Fruit fly (Drosophila melanogaster) whole organism, embryonic: Measurements from ENCODE around the gene puc.

Experiments
- BtbVII ChIP-seq: fragments of 200-800 bp; sonication (Bioruptor generic); optimal IDR thresholded peaks from 3 replicates; lab custom pipeline; 2017; ENCODE audit warnings: missing biosample characterization, mild to moderate bottlenecking, missing genetic modification characterization
- CG10267 ChIP-seq: fragments of 200-800 bp; sonication (Bioruptor generic); optimal IDR thresholded peaks from 2 replicates; lab custom pipeline; 2018; ENCODE audit warnings: missing biosample characterization, mild to moderate bottlenecking, missing genetic modification characterization, moderate library complexity
- CG10543 ChIP-seq: fragments of 200-800 bp; sonication (Bioruptor generic); optimal IDR thresholded peaks from 3 replicates; lab custom pipeline; 2017; ENCODE audit warnings: missing biosample characterization, mild to moderate bottlenecking, missing genetic modification characterization, moderate library complexity
- CG10654 ChIP-seq: fragments of 200-800 bp; sonication (Bioruptor generic); optimal IDR thresholded peaks from 2 replicates; lab custom pipeline; 2016; ENCODE audit warnings: missing biosample characterization, missing genetic modification characterization
- CG10959 ChIP-seq: fragments of 200-800 bp; sonication (Bioruptor generic); IDR thresholded peaks from 2 replicates; pipeline ENCODE4 v1.3.6; 2022; ENCODE audit warnings: missing biosample characterization, missing genetic modification characterization
- CG12219 ChIP-seq: fragments of 200-800 bp; sonication (Bioruptor generic); optimal IDR thresholded peaks from 3 replicates; lab custom pipeline; 2018; ENCODE audit warnings: missing biosample characterization, mild to moderate bottlenecking, missing genetic modification characterization
- CG13424 ChIP-seq: fragments of 200-800 bp; sonication (Bioruptor generic); optimal IDR thresholded peaks from 2 replicates; lab custom pipeline; 2019; ENCODE audit warnings: missing biosample characterization, mild to moderate bottlenecking, missing genetic modification characterization, moderate library complexity
- CG14860 ChIP-seq: fragments of 200-800 bp; sonication (Bioruptor generic); IDR thresholded peaks from 3 replicates; pipeline ENCODE4 v1.3.6; 2022; ENCODE audit warnings: missing biosample characterization, missing genetic modification characterization; ENCODE audit not compliant: partially characterized antibody
- CG1529 ChIP-seq: fragments of 200-800 bp; sonication (Bioruptor generic); optimal IDR thresholded peaks from 3 replicates; lab custom pipeline; 2018; ENCODE audit warnings: missing biosample characterization, missing genetic modification characterization
- CG17328 ChIP-seq: fragments of 200-800 bp; sonication (Bioruptor generic); IDR thresholded peaks from 2 replicates; pipeline ENCODE4 v1.3.6; 2022; ENCODE audit warnings: missing biosample characterization, missing genetic modification characterization
- CG17829 ChIP-seq: fragments of 200-800 bp; optimal IDR thresholded peaks from 2 replicates; lab custom pipeline; 2019; ENCODE audit warnings: missing biosample characterization, mild to moderate bottlenecking, missing genetic modification characterization, moderate library complexity
- CG32532 ChIP-seq: fragments of 200-800 bp; sonication (Bioruptor generic); IDR thresholded peaks from 2 replicates; pipeline ENCODE4 v1.3.6; 2022; ENCODE audit warnings: missing biosample characterization, missing genetic modification characterization
- CG3407 ChIP-seq: fragments of 200-800 bp; sonication (Bioruptor generic); optimal IDR thresholded peaks from 2 replicates; lab custom pipeline; 2018; ENCODE audit warnings: missing biosample characterization, mild to moderate bottlenecking, missing genetic modification characterization
- CG4404 ChIP-seq: fragments of 200-800 bp; sonication (Bioruptor generic); IDR thresholded peaks from 2 replicates; pipeline ENCODE4 v1.3.6; 2022; ENCODE audit warnings: missing biosample characterization, missing genetic modification characterization
- CG4820 ChIP-seq: fragments of 200-800 bp; sonication (Bioruptor generic); optimal IDR thresholded peaks from 3 replicates; lab custom pipeline; 2016; ENCODE audit warnings: missing biosample characterization, missing genetic modification characterization
- CG7786 ChIP-seq: fragments of 200-800 bp; sonication (Bioruptor generic); optimal IDR thresholded peaks from 2 replicates; lab custom pipeline; 2016; ENCODE audit warnings: missing biosample characterization, missing genetic modification characterization
- CG8765 ChIP-seq: fragments of 200-800 bp; sonication (Bioruptor generic); IDR thresholded peaks from 2 replicates; pipeline ENCODE4 v1.3.6; 2022; ENCODE audit warnings: missing biosample characterization, missing genetic modification characterization
- Deaf1 ChIP-seq: fragments of 200-800 bp; optimal IDR thresholded peaks from 3 replicates; lab custom pipeline; 2019; ENCODE audit warnings: missing biosample characterization, mild to moderate bottlenecking, missing genetic modification characterization, moderate library complexity
- Fer2 ChIP-seq: fragments of 200-800 bp; sonication (Bioruptor generic); optimal IDR thresholded peaks from 2 replicates; lab custom pipeline; 2018; ENCODE audit warnings: missing biosample characterization, mild to moderate bottlenecking, missing genetic modification characterization, moderate library complexity
- Hr3 ChIP-seq: fragments of 200-800 bp; sonication (Bioruptor generic); optimal IDR thresholded peaks from 3 replicates; lab custom pipeline; 2016; ENCODE audit warnings: missing biosample characterization, missing genetic modification characterization
- MBD-R2 ChIP-seq: fragments of 200-800 bp; sonication (Bioruptor generic); IDR thresholded peaks from 2 replicates; pipeline ENCODE4 v1.3.6; 2022; ENCODE audit warnings: missing biosample characterization, missing genetic modification characterization
- Mad ChIP-seq: fragments of 200-800 bp; sonication (Bioruptor generic); optimal IDR thresholded peaks from 2 replicates; lab custom pipeline; 2016; ENCODE audit warnings: missing biosample characterization, missing genetic modification characterization
- NC2β ChIP-seq: fragments of 200-800 bp; sonication (Bioruptor generic); optimal IDR thresholded peaks from 2 replicates; lab custom pipeline; 2016; ENCODE audit warnings: missing biosample characterization, missing genetic modification characterization
- NK7.1 ChIP-seq: fragments of 200-800 bp; sonication (Bioruptor generic); optimal IDR thresholded peaks from 3 replicates; lab custom pipeline; 2016; ENCODE audit warnings: missing biosample characterization, missing genetic modification characterization
- Oaz ChIP-seq: fragments of 200-800 bp; sonication (Bioruptor generic); IDR thresholded peaks from 2 replicates; pipeline ENCODE4 v1.3.6; 2022; ENCODE audit warnings: missing biosample characterization, missing genetic modification characterization
- Poxn ChIP-seq: fragments of 200-800 bp; sonication (Bioruptor generic); IDR thresholded peaks from 2 replicates; pipeline ENCODE4 v1.3.6; 2022; ENCODE audit warnings: missing biosample characterization, missing genetic modification characterization
- ase ChIP-seq: fragments of 200-800 bp; sonication (Bioruptor generic); IDR thresholded peaks from 3 replicates; pipeline ENCODE4 v1.3.6; 2022; ENCODE audit warnings: missing biosample characterization, missing genetic modification characterization
- ato ChIP-seq: fragments of 200-800 bp; sonication (Bioruptor generic); IDR thresholded peaks from 2 replicates; pipeline ENCODE4 v1.3.6; 2022; ENCODE audit warnings: missing biosample characterization, missing genetic modification characterization; ENCODE audit not compliant: partially characterized antibody
- az2 ChIP-seq: fragments of 200-800 bp; sonication (Bioruptor generic); optimal IDR thresholded peaks from 3 replicates; lab custom pipeline; 2016; ENCODE audit warnings: missing biosample characterization, missing genetic modification characterization
- bab2 ChIP-seq: fragments of 200-800 bp; sonication (Bioruptor generic); optimal IDR thresholded peaks from 2 replicates; lab custom pipeline; 2016; ENCODE audit warnings: missing biosample characterization, missing genetic modification characterization
- cg ChIP-seq: fragments of 200-800 bp; sonication (Bioruptor generic); optimal IDR thresholded peaks from 3 replicates; lab custom pipeline; 2019; ENCODE audit warnings: missing biosample characterization, mild to moderate bottlenecking, missing genetic modification characterization, moderate library complexity
- chm ChIP-seq: fragments of 200-800 bp; sonication (Bioruptor generic); IDR thresholded peaks from 2 replicates; pipeline ENCODE4 v1.3.6; 2022; ENCODE audit warnings: missing biosample characterization, missing genetic modification characterization
- crp ChIP-seq, 2 experiments: fragments of 200-800 bp; sonication (Bioruptor generic); optimal IDR thresholded peaks; 2 replicates in 1 of 2; 3 replicates in 1 of 2; lab custom pipeline; 2017; ENCODE audit warnings: missing biosample characterization in 2 of 2, missing genetic modification characterization in 2 of 2, mild to moderate bottlenecking in 1 of 2, moderate library complexity in 1 of 2
- fd102C ChIP-seq: fragments of 200-800 bp; sonication (Bioruptor generic); optimal IDR thresholded peaks from 2 replicates; lab custom pipeline; 2018; ENCODE audit warnings: missing biosample characterization, mild to moderate bottlenecking, missing genetic modification characterization, moderate library complexity
- ham ChIP-seq: fragments of 200-800 bp; sonication (Bioruptor generic); IDR thresholded peaks from 2 replicates; pipeline ENCODE4 v1.3.6; 2022; ENCODE audit warnings: missing biosample characterization, missing genetic modification characterization
- hth ChIP-seq: fragments of >200 bp; optimal IDR thresholded peaks from 2 replicates; lab custom pipeline; 2017; ENCODE audit warnings: inconsistent platforms
- lilli ChIP-seq: fragments of 200-800 bp; sonication (Bioruptor generic); optimal IDR thresholded peaks from 3 replicates; lab custom pipeline; 2016; ENCODE audit warnings: missing biosample characterization, missing genetic modification characterization
- lmd ChIP-seq: fragments of 200-800 bp; sonication (Bioruptor generic); IDR thresholded peaks from 2 replicates; pipeline ENCODE4 v1.3.6; 2022; ENCODE audit warnings: missing biosample characterization, missing genetic modification characterization
- luna ChIP-seq: fragments of 200-800 bp; sonication (Bioruptor generic); optimal IDR thresholded peaks from 2 replicates; lab custom pipeline; 2016; ENCODE audit warnings: missing biosample characterization, missing genetic modification characterization
- org-1 ChIP-seq: fragments of 200-800 bp; sonication (Bioruptor generic); optimal IDR thresholded peaks from 2 replicates; lab custom pipeline; 2017; ENCODE audit warnings: missing biosample characterization, missing genetic modification characterization
- phol ChIP-seq: fragments of 200-800 bp; sonication (Bioruptor generic); optimal IDR thresholded peaks from 3 replicates; lab custom pipeline; 2018; ENCODE audit warnings: missing biosample characterization, mild to moderate bottlenecking, missing genetic modification characterization, moderate library complexity
- prd ChIP-seq, 3 experiments: fragments of >200 bp in 2 of 3; fragments of 200-800 bp in 1 of 3; sonication (Bioruptor generic) in 1 of 3; optimal IDR thresholded peaks in 2 of 3; IDR thresholded peaks in 1 of 3; 2 replicates in 2 of 3; 3 replicates in 1 of 3; pipeline versions ENCODE4 v1.3.6 to Lab custom; 2017 to 2022; ENCODE audit warnings: missing biosample characterization in 1 of 3, missing genetic modification characterization in 1 of 3
- pros ChIP-seq: fragments of 200-800 bp; sonication (Bioruptor generic); optimal IDR thresholded peaks from 3 replicates; lab custom pipeline; 2019; ENCODE audit warnings: missing biosample characterization, mild to moderate bottlenecking, missing genetic modification characterization, moderate library complexity
- salm ChIP-seq: fragments of 200-800 bp; sonication (Bioruptor generic); optimal IDR thresholded peaks from 2 replicates; lab custom pipeline; 2018; ENCODE audit warnings: missing biosample characterization, mild to moderate bottlenecking, missing genetic modification characterization
- sc ChIP-seq, 3 experiments: fragments of >200 bp in 2 of 3; fragments of 200-800 bp in 1 of 3; sonication (Bioruptor generic) in 1 of 3; optimal IDR thresholded peaks; 2 replicates in 2 of 3; 3 replicates in 1 of 3; lab custom pipeline; 2017; ENCODE audit warnings: mild to moderate bottlenecking in 1 of 3, missing biosample characterization in 1 of 3, missing genetic modification characterization in 1 of 3, missing genetic modification reagents in 1 of 3
- sens ChIP-seq: fragments of 200-800 bp; sonication (Bioruptor generic); peaks from one replicate; lab custom pipeline; 2016; ENCODE audit warnings: missing biosample characterization, missing genetic modification characterization
- so ChIP-seq: fragments of 200-800 bp; sonication (Bioruptor generic); IDR thresholded peaks from 3 replicates; pipeline ENCODE4 v1.3.6; 2022; ENCODE audit warnings: missing biosample characterization, missing genetic modification characterization
- tup ChIP-seq: fragments of 200-800 bp; sonication (Bioruptor generic); optimal IDR thresholded peaks from 2 replicates; lab custom pipeline; 2016; ENCODE audit warnings: missing biosample characterization, mild to moderate bottlenecking, missing genetic modification characterization, moderate library complexity

Gene puc

DNA sequence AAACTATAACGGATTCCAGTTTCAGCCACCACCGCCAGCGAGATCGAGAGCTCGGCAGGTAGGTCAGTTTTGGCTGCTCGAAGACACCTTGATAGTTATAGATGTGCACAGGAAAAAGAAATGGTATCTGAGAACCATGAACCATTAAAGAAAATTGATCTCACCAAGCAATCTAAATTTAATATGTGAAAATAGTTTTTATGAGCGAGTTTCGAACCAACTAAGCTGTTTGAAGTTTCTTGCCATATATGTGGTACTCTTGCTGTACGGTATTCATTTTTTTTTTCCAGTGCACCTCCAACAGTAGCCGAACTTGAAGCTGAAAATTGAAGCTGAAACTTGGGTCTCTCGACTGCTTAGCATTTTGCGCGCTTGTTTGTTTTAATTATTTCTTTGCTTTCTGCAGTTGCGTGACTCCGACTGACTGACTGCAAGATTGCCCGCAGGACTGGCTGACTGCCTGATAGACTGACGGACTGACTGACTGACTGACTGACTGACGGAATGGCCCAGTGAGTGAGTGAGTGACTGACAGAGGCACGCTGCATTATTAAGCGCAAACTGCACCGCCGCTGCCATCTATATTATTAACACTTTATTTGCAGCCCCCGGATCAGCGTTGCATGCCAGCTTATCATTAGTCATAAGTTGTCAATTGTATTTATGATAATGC lies 66.5 kb downstream of the puc start (continued):
- peak; percentile 49 for TF ChIP-seq CG10959 (GFP tag; lab: Robert Waterston, UW)
- TF ChIP-seq tup, result no peak
- no peak for TF ChIP-seq cg (GFP tag; lab: Kevin White, UChicago)
- TF ChIP-seq Hr3 (GFP tag; lab: Kevin White, UChicago), result peak; percentile 17
- peak; percentile 25; the same call in 1 of the 2 replicates for TF ChIP-seq lmd (GFP tag; lab: Robert Waterston, UW)
- TF ChIP-seq CG17328 (GFP tag; lab: Robert Waterston, UW), result peak; percentile 51; the same call in 1 of the 2 replicates
- TF ChIP-seq CG1529 (GFP tag; lab: Kevin White, UChicago), result peak; percentile 30
- no peak for TF ChIP-seq CG10543 (GFP tag; lab: Kevin White, UChicago)
- no peak for TF ChIP-seq BtbVII (GFP tag; lab: Kevin White, UChicago)
- TF ChIP-seq CG32532 (GFP tag; lab: Robert Waterston, UW), result no peak
- TF ChIP-seq pros (GFP tag; lab: Kevin White, UChicago), result no peak
- TF ChIP-seq salm, result peak; percentile 36
- TF ChIP-seq Fer2 (tag; lab: Kevin White, UChicago), result no peak
- peak; percentile 43 for TF ChIP-seq lilli (GFP tag; lab: Kevin White, UChicago)
- TF ChIP-seq fd102C (GFP tag; lab: Kevin White, UChicago), result no peak
- no peak for TF ChIP-seq prd (optimal IDR thresholded peaks at IDR 0.05; lab: Kevin White, UChicago)
- peak; percentile 67; the same call in 2 of the 3 replicates for TF ChIP-seq prd (GFP tag; IDR thresholded peaks at IDR 0.05; lab: Robert Waterston, UW)
- TF ChIP-seq ham (GFP tag; lab: Robert Waterston, UW), result no peak
- TF ChIP-seq sens (GFP tag; lab: Kevin White, UChicago), result peak; percentile 91
- no peak for TF ChIP-seq NC2β (GFP tag; lab: Kevin White, UChicago)
- TF ChIP-seq sc (optimal IDR thresholded peaks at IDR 0.05; lab: Kevin White, UChicago), result no peak
- peak; percentile 19 for TF ChIP-seq sc (GFP tag; optimal IDR thresholded peaks at IDR 0.05; lab: Kevin White, UChicago)
- TF ChIP-seq CG14860 (GFP tag; lab: Robert Waterston, UW), result no peak
- peak; percentile 68 for TF ChIP-seq phol (tag; lab: Kevin White, UChicago)
- TF ChIP-seq so (GFP tag; lab: Robert Waterston, UW), result peak; percentile 27; the same call in 1 of the 3 replicates
- TF ChIP-seq Mad, result peak; percentile 8
- peak; percentile 5 for TF ChIP-seq bab2 (GFP tag; lab: Kevin White, UChicago)
- no peak for TF ChIP-seq CG3407 (GFP tag; lab: Kevin White, UChicago)
- no peak for TF ChIP-seq MBD-R2 (GFP tag; lab: Robert Waterston, UW)
- peak; percentile 49 for TF ChIP-seq CG12219
- no peak for TF ChIP-seq luna (GFP tag; lab: Kevin White, UChicago)
- peak; percentile 36 for TF ChIP-seq CG10654 (GFP tag; lab: Kevin White, UChicago)
- no peak for TF ChIP-seq Oaz (GFP tag; lab: Robert Waterston, UW)
- TF ChIP-seq CG17829, result peak; percentile 37
- TF ChIP-seq org-1 (GFP tag; lab: Kevin White, UChicago), result peak; percentile 26
- no peak for TF ChIP-seq Deaf1 (tag; lab: Kevin White, UChicago)
- TF ChIP-seq hth, result no peak
- 0 out of 3 replicates have a peak, but pooled peaks have one; percentile 32 for TF ChIP-seq ase (GFP tag; lab: Robert Waterston, UW)
- 0 out of 2 replicates have a peak, but pooled peaks have one; percentile 12 for TF ChIP-seq chm (GFP tag; lab: Robert Waterston, UW)
- TF ChIP-seq Poxn (GFP tag; lab: Robert Waterston, UW), result no peak
- TF ChIP-seq CG8765, result 0 out of 2 replicates have a peak, but pooled peaks have one; percentile 22
- peak; percentile 42 for TF ChIP-seq CG4404 (GFP tag; lab: Robert Waterston, UW)
- peak; percentile 31 for TF ChIP-seq CG4820 (GFP tag; lab: Kevin White, UChicago)
- no peak for TF ChIP-seq crp (GFP tag; optimal IDR thresholded peaks at IDR 0.05; lab: Kevin White, UChicago)
- TF ChIP-seq CG10267 (tag; lab: Kevin White, UChicago), result peak; percentile 39
- peak; percentile 50 for TF ChIP-seq CG13424 (tag; lab: Kevin White, UChicago)
- peak; percentile 14 for TF ChIP-seq CG7786 (GFP tag; lab: Kevin White, UChicago)
- peak; percentile 56 for TF ChIP-seq az2
- TF ChIP-seq ato (GFP tag; lab: Robert Waterston, UW), result no peak
- no peak for TF ChIP-seq NK7.1 (GFP tag; lab: Kevin White, UChicago)
